Worm (Caenorhabditis elegans) whole organism, early embryonic: ENCODE data around the gene F12F6.7.
A peak's percentile ranks its signal among the peaks of the same experiment; 100 is the strongest.

Experiments used
- B0310.2 ChIP-seq: sonication (generic microtip); optimal IDR thresholded peaks from 2 replicates; lab custom pipeline; 2016; ENCODE audit warnings: mild to moderate bottlenecking, missing genetic modification characterization, missing compliant biosample characterization
- F13C5.2 ChIP-seq: sonication (generic microtip); optimal IDR thresholded peaks from 2 replicates; lab custom pipeline; 2017; ENCODE audit warnings: mild to moderate bottlenecking, missing genetic modification characterization, inconsistent platforms, missing compliant biosample characterization
- aly-1 ChIP-seq: sonication (generic microtip); optimal IDR thresholded peaks from 2 replicates; lab custom pipeline; 2016; ENCODE audit warnings: missing genetic modification characterization, missing compliant biosample characterization
- ama-1 ChIP-seq: fragments of 150-350 bp; optimal IDR thresholded peaks from 2 replicates; lab custom pipeline; 2014
- ceh-13 ChIP-seq: fragments of 200-800 bp; sonication (Bioruptor generic); optimal IDR thresholded peaks from 2 replicates; lab custom pipeline; 2018; ENCODE audit warnings: mild to moderate bottlenecking, missing genetic modification characterization, missing compliant biosample characterization
- ceh-36 ChIP-seq: sonication (generic microtip); optimal IDR thresholded peaks from 2 replicates; lab custom pipeline; 2016; ENCODE audit warnings: missing genetic modification characterization, inconsistent platforms, missing compliant biosample characterization
- ets-7 ChIP-seq: sonication (generic microtip); optimal IDR thresholded peaks from 2 replicates; lab custom pipeline; 2016; ENCODE audit warnings: missing genotype, missing genetic modification characterization, missing compliant biosample characterization
- flt-1 ChIP-seq: fragments of 200-800 bp; sonication (Bioruptor generic); IDR thresholded peaks from 2 replicates; pipeline ENCODE4 v1.3.6; 2022; ENCODE audit warnings: missing genetic modification characterization, missing compliant biosample characterization
- hmbx-1 ChIP-seq: sonication (generic microtip); optimal IDR thresholded peaks from 2 replicates; lab custom pipeline; 2016; ENCODE audit warnings: mild to moderate bottlenecking, missing genetic modification characterization, missing compliant biosample characterization
- hmg-4 ChIP-seq: fragments of 200-800 bp; sonication (Bioruptor generic); optimal IDR thresholded peaks from 2 replicates; lab custom pipeline; 2018; ENCODE audit warnings: mild to moderate bottlenecking, missing genetic modification characterization, missing compliant biosample characterization
- hnd-1 ChIP-seq: sonication (generic microtip); optimal IDR thresholded peaks from 2 replicates; lab custom pipeline; 2016; ENCODE audit warnings: missing genetic modification characterization, missing compliant biosample characterization
- pes-1 ChIP-seq: fragments of 200-800 bp; sonication (Bioruptor generic); IDR thresholded peaks from 2 replicates; pipeline ENCODE4 v1.3.6; 2022; ENCODE audit warnings: missing genetic modification reagents, missing genetic modification characterization, missing compliant biosample characterization
- scrt-1 ChIP-seq: fragments of 200-800 bp; sonication (Bioruptor generic); IDR thresholded peaks from 2 replicates; pipeline ENCODE4 v1.3.6; 2022; ENCODE audit warnings: missing genetic modification characterization, missing compliant biosample characterization
- sea-1 ChIP-seq: fragments of 200-800 bp; sonication (Bioruptor generic); conservative IDR thresholded peaks from 2 replicates; pipeline ENCODE4 v1.3.6; 2022; ENCODE audit warnings: missing genetic modification characterization, missing compliant biosample characterization
- tbx-11 ChIP-seq: fragments of 200-800 bp; sonication (Bioruptor generic); IDR thresholded peaks from 2 replicates; pipeline ENCODE4 v1.3.6; 2022; ENCODE audit warnings: missing genetic modification characterization, missing compliant biosample characterization
- tbx-37 ChIP-seq: fragments of 200-800 bp; sonication (Bioruptor generic); conservative IDR thresholded peaks from 2 replicates; pipeline ENCODE4 v1.3.6; 2022; ENCODE audit warnings: missing genetic modification reagents, missing genetic modification characterization, missing compliant biosample characterization
- tra-4 ChIP-seq: sonication (generic microtip); optimal IDR thresholded peaks from 2 replicates; lab custom pipeline; 2017; ENCODE audit warnings: missing genetic modification characterization, missing compliant biosample characterization

F12F6.7 gene

DNA sequence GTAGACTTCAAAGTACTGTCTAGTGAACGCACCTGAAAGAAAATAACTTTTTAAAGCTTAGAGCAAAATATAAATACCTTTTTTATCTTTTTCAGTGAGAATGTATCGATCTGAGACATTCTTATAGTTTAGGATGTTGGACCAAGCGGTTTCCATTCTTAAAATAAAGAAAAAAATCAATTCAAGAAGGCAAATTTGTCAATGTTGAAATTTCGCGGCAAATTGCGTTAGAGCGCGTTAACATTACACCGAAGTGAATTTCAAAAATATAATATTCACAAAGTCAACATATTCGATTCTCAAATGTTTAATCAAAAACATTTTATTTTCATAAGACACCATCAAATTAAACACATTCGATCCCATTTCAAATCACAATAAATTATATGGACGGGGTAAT, at the start of gene F12F6.7:
TSS of gene F12F6.7 (minus strand) at position 157 of the 400 bp plus-strand sequence.
- TF ChIP-seq ceh-36 (tag; lab: Kevin White, UChicago) = no peak
- no peak for TF ChIP-seq tra-4 (tag; lab: Kevin White, UChicago)
- no peak for TF ChIP-seq ets-7 (tag; lab: Kevin White, UChicago)

DNA sequence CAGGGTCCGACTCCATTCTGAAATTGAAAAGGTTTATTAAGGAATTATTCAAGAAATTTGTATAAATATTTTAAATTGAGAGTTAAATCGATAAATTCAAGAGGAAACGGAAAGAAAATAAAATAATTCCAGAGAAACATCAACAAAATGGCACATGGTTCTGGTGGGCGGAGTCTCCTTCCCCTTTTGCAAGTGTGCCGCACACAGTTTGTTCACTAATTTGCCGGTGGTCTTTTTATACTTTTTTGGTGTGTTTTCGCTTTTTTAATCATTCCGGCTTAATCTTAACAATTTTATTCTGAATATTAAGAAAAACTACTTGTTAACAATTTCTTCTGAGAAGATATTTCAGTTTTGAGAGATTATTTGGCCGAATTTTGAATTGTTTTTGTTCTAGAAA, 43.3 kb upstream of the F12F6.7 start, which contains the start of the genes ragc-1 and Y24F12A.1:
TSS of gene ragc-1 (minus strand) at position 25 of the 400 bp plus-strand sequence.
TSS of gene Y24F12A.1 (plus strand) at position 346 of the 400 bp plus-strand sequence.
- TF ChIP-seq B0310.2 (tag; lab: Kevin White, UChicago) = no peak
- 0 out of 2 replicates have a peak, but pooled peaks have one; percentile 29 for TF ChIP-seq tbx-37 (GFP tag; lab: Robert Waterston, UW)
- 0 out of 2 replicates have a peak, but pooled peaks have one; percentile 57 for TF ChIP-seq sea-1 (GFP tag; lab: Robert Waterston, UW)
- peak; percentile 62 for TF ChIP-seq ceh-36 (tag; lab: Kevin White, UChicago)
- peak; percentile 16 for TF ChIP-seq F13C5.2
- peak; percentile 74 for TF ChIP-seq pes-1 (GFP tag; lab: Robert Waterston, UW)
- peak; percentile 33; the same call in 1 of the 2 replicates for TF ChIP-seq flt-1 (GFP tag; lab: Robert Waterston, UW)
- TF ChIP-seq scrt-1 (GFP tag; lab: Robert Waterston, UW) = 0 out of 2 replicates have a peak, but pooled peaks have one; percentile 37
- no peak for TF ChIP-seq tbx-11

- TF ChIP-seq B0310.2 (tag; lab: Kevin White, UChicago) = no peak
- TF ChIP-seq hnd-1 (tag; lab: Kevin White, UChicago) = no peak
- no peak for TF ChIP-seq ceh-36 (tag; lab: Kevin White, UChicago)
Observed at ce11 chrIV:11603265-11603840, 41.7 kb upstream of the F12F6.7 start.

ce11 chrIV:11602498-11603068, 41.0 kb upstream of the F12F6.7 start, which contains the start of gene rps-11:
Gene rps-11, plus strand, starts transcription at chrIV:11602641.
- no peak for TF ChIP-seq tbx-37 (GFP tag; lab: Robert Waterston, UW)

DNA sequence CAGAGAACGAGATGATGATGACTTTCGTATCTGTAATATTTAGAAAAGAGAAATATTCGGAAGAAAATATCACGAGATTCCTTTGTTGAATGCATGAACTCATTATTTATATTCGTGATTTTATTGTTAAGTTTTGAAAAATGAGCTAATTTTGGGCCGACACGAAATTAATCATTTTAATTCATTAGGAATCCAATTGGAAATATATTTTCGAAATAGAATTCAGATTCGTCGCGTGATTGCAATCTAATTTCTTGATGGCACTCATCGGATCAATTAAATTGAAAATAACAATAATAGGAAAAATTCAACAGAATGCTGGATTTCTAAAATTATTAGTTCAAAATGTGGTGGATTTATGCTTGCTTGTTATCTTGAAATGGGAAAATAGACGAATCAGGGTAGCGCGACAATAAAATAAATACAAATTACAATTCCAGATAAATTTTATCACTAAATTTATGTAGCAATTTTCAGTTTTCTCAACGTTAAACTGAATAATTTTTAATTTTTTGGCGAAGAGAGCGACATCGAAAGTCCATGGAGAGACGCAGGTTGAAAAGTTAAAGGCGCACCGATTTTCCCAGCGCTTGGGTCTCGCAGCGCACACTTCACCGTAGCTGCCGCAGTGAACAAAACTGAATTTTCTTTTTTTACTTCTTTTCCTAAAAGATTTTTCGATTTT, 40.2 kb upstream of the F12F6.7 start:
- TF ChIP-seq tbx-37 (GFP tag; lab: Robert Waterston, UW) = peak; percentile 30
- TF ChIP-seq flt-1 (GFP tag; lab: Robert Waterston, UW) = 0 out of 2 replicates have a peak, but pooled peaks have one; percentile 12
- TF ChIP-seq hmg-4 (GFP tag; lab: Kevin White, UChicago) = peak; percentile 23
- TF ChIP-seq B0310.2 (tag; lab: Kevin White, UChicago) = peak; percentile 79
- TF ChIP-seq ama-1 (lab: Kevin White, UChicago) = peak; percentile 71
- TF ChIP-seq F13C5.2 = peak; percentile 72
- TF ChIP-seq ceh-13 (GFP tag; lab: Kevin White, UChicago) = no peak
- TF ChIP-seq pes-1 (GFP tag; lab: Robert Waterston, UW) = peak; percentile 38; the same call in 1 of the 2 replicates
- peak; percentile 14 for TF ChIP-seq hmbx-1 (tag; lab: Kevin White, UChicago)
- TF ChIP-seq ceh-36 (tag; lab: Kevin White, UChicago) = peak; percentile 11
- TF ChIP-seq ets-7 (tag; lab: Kevin White, UChicago) = no peak
- no peak; the same call in 1 of the 2 replicates for TF ChIP-seq scrt-1 (GFP tag; lab: Robert Waterston, UW)
- TF ChIP-seq tbx-11 = no peak
- TF ChIP-seq hnd-1 (tag; lab: Kevin White, UChicago) = peak; percentile 13
- no peak for TF ChIP-seq sea-1 (GFP tag; lab: Robert Waterston, UW)
- TF ChIP-seq tra-4 (tag; lab: Kevin White, UChicago) = peak; percentile 41
- no peak for TF ChIP-seq aly-1 (tag; lab: Kevin White, UChicago)

- no peak for TF ChIP-seq tbx-37 (GFP tag; lab: Robert Waterston, UW)
- no peak for TF ChIP-seq hmg-4 (GFP tag; lab: Kevin White, UChicago)
- TF ChIP-seq aly-1 (tag; lab: Kevin White, UChicago) = no peak
- TF ChIP-seq ceh-13 (GFP tag; lab: Kevin White, UChicago) = no peak
- TF ChIP-seq tbx-11 = no peak
- TF ChIP-seq pes-1 (GFP tag; lab: Robert Waterston, UW) = no peak
Observed at ce11 chrIV:11599717-11600116, 38.1 kb upstream of the F12F6.7 start.

- no peak for TF ChIP-seq ets-7 (tag; lab: Kevin White, UChicago)
- TF ChIP-seq ceh-36 (tag; lab: Kevin White, UChicago) = no peak
- no peak for TF ChIP-seq hmg-4 (GFP tag; lab: Kevin White, UChicago)
- no peak for TF ChIP-seq flt-1 (GFP tag; lab: Robert Waterston, UW)
- TF ChIP-seq ama-1 (lab: Kevin White, UChicago) = no peak
- TF ChIP-seq F13C5.2 = no peak
- TF ChIP-seq tbx-11 = no peak
- no peak for TF ChIP-seq B0310.2 (tag; lab: Kevin White, UChicago)
- TF ChIP-seq ceh-13 (GFP tag; lab: Kevin White, UChicago) = no peak
- TF ChIP-seq hnd-1 (tag; lab: Kevin White, UChicago) = no peak
- no peak for TF ChIP-seq tra-4 (tag; lab: Kevin White, UChicago)
- TF ChIP-seq tbx-37 (GFP tag; lab: Robert Waterston, UW) = no peak
- no peak for TF ChIP-seq sea-1 (GFP tag; lab: Robert Waterston, UW)
- TF ChIP-seq pes-1 (GFP tag; lab: Robert Waterston, UW) = no peak
- no peak for TF ChIP-seq aly-1 (tag; lab: Kevin White, UChicago)
- no peak for TF ChIP-seq scrt-1 (GFP tag; lab: Robert Waterston, UW)
- no peak for TF ChIP-seq hmbx-1 (tag; lab: Kevin White, UChicago)
Observed at ce11 chrIV:11597079-11597478, 35.4 kb upstream of the F12F6.7 start.
